Comparison of ENCODE assay signal across 4 worm cellular contexts in the genomic region with DNA sequence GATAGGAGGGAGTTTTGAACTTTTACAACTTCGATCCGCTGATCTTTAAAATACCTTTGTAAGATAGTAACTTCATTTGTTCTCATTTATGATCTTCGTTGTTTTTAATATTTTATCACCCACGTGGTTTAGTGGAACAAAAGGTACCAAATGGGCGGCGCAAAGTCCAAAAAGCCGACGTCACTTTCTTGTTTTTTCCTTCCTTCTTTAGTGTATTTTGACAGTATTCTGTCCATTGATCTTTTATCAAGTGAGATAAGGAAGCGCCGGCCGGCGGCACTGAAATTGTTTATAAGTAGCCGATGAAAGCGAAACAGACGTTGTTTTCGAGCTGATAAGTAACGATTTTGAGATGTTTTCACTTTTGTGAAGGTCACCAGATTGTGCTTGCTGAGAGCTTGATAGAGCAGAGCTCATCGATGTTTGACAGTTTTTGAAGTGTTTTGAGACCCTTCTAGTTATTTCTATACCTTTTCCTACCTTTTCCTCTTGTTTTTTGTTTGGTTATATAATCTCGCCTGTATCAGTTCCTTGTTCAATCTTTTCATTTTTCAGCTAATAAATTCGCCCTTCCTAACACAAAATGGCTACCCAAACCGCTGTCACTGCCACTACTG.
TF ChIP-seq lines count a peak whose summit lies in the region.

A gene (plus strand): TSS at position 556 of the 617 bp plus-strand sequence.

TF ChIP-seq in whole organism, L1 larva, 84 proteins besides CTCF, POLR2A, EP300 and RAD21 (continued from another document):
- TF ChIP-seq ceh-88 (GFP tag; IDR thresholded peaks at IDR 0.05; lab: Robert Waterston, UW) (peak; percentile 28; the same call in 1 of the 2 replicates), nhr-71 (tag; optimal IDR thresholded peaks at IDR 0.05; lab: Kevin White, UChicago) (peak; percentile 20), ceh-90 (tag; optimal IDR thresholded peaks at IDR 0.05; lab: Kevin White, UChicago) (no peak), snpc-4 (tag; optimal IDR thresholded peaks at IDR 0.05; lab: Kevin White, UChicago) (no peak), mef-2 (tag; optimal IDR thresholded peaks at IDR 0.05; lab: Kevin White, UChicago) (no peak), nhr-19 (GFP tag; conservative IDR thresholded peaks at IDR 0.05; lab: Robert Waterston, UW) (peak; percentile 15; the same call in 1 of the 2 replicates), tbx-2 (tag; optimal IDR thresholded peaks at IDR 0.05; lab: Kevin White, UChicago) (peak; percentile 6), nhr-20 (tag; optimal IDR thresholded peaks at IDR 0.05; lab: Kevin White, UChicago) (peak; percentile 6), ama-1 (optimal IDR thresholded peaks at IDR 0.05; lab: Kevin White, UChicago) (no peak), elt-3 (tag; optimal IDR thresholded peaks at IDR 0.05; lab: Kevin White, UChicago) (peak in 2 of 6 experiments; percentile 10), lin-39 (tag; optimal IDR thresholded peaks at IDR 0.05; lab: Kevin White, UChicago) (no peak), unc-98 (GFP tag; IDR thresholded peaks at IDR 0.05; lab: Robert Waterston, UW) (no peak), fkh-4 (tag; optimal IDR thresholded peaks at IDR 0.05; lab: Kevin White, UChicago; ENCODE audit: borderline replicate concordance) (no peak)

TF ChIP-seq in whole organism, L2 larva, 48 proteins besides CTCF, POLR2A, EP300 and RAD21 (continued from another document):
- TF ChIP-seq nhr-12 (tag; optimal IDR thresholded peaks at IDR 0.05; lab: Kevin White, UChicago) = no peak
- peak; percentile 7 for TF ChIP-seq nhr-25 (tag; optimal IDR thresholded peaks at IDR 0.05; lab: Kevin White, UChicago)
- no peak for TF ChIP-seq nhr-10 (tag; optimal IDR thresholded peaks at IDR 0.05; lab: Kevin White, UChicago)
- TF ChIP-seq zag-1 (tag; optimal IDR thresholded peaks at IDR 0.05; lab: Kevin White, UChicago) = no peak
- TF ChIP-seq elt-1 (tag; optimal IDR thresholded peaks at IDR 0.05; lab: Kevin White, UChicago) = no peak
- peak; percentile 46 for TF ChIP-seq blmp-1 (tag; optimal IDR thresholded peaks at IDR 0.05; lab: Kevin White, UChicago; ENCODE audit: insufficient read depth)
- TF ChIP-seq crh-2 (tag; optimal IDR thresholded peaks at IDR 0.05; lab: Kevin White, UChicago) = peak; percentile 29

TF ChIP-seq in whole organism, L3 larva, 47 proteins besides CTCF, POLR2A, EP300 and RAD21 (continued from another document):
- no peak for TF ChIP-seq tbx-2 (tag; optimal IDR thresholded peaks at IDR 0.05; lab: Kevin White, UChicago)
- no peak for TF ChIP-seq lsy-12 (tag; optimal IDR thresholded peaks at IDR 0.05; lab: Kevin White, UChicago)
- TF ChIP-seq ceh-82 (tag; optimal IDR thresholded peaks at IDR 0.05; lab: Kevin White, UChicago) = no peak
- no peak for TF ChIP-seq aly-2 (tag; optimal IDR thresholded peaks at IDR 0.05; lab: Kevin White, UChicago)
- TF ChIP-seq egl-27 (tag; optimal IDR thresholded peaks at IDR 0.05; lab: Kevin White, UChicago) = no peak
- peak; percentile 67 for TF ChIP-seq nhr-43 (tag; optimal IDR thresholded peaks at IDR 0.05; lab: Kevin White, UChicago; ENCODE audit: poor library complexity, severe bottlenecking)
- TF ChIP-seq ceh-28 (tag; optimal IDR thresholded peaks at IDR 0.05; lab: Kevin White, UChicago) = no peak
- no peak for TF ChIP-seq ama-1 (optimal IDR thresholded peaks at IDR 0.05; lab: Kevin White, UChicago)
- TF ChIP-seq snpc-4 (tag; optimal IDR thresholded peaks at IDR 0.05; lab: Kevin White, UChicago) = no peak
- no peak for TF ChIP-seq unc-39 (tag; optimal IDR thresholded peaks at IDR 0.05; lab: Kevin White, UChicago)
- no peak for TF ChIP-seq zag-1 (tag; optimal IDR thresholded peaks at IDR 0.05; lab: Kevin White, UChicago)
- no peak for TF ChIP-seq nhr-76 (tag; optimal IDR thresholded peaks at IDR 0.05; lab: Kevin White, UChicago)
- TF ChIP-seq elt-1 (tag; optimal IDR thresholded peaks at IDR 0.05; lab: Kevin White, UChicago) = no peak
- TF ChIP-seq nhr-25 (tag; optimal IDR thresholded peaks at IDR 0.05; lab: Kevin White, UChicago) = no peak
- TF ChIP-seq elt-2 (tag; optimal IDR thresholded peaks at IDR 0.05; lab: Kevin White, UChicago) = peak; percentile 31
- no peak for TF ChIP-seq pha-4 (tag; optimal IDR thresholded peaks at IDR 0.05; lab: Kevin White, UChicago)
- peak; percentile 89 for TF ChIP-seq pqm-1 (tag; optimal IDR thresholded peaks at IDR 0.05; lab: Kevin White, UChicago)
- TF ChIP-seq sea-2 (GFP tag; optimal IDR thresholded peaks at IDR 0.05; lab: Kevin White, UChicago) = no peak
- TF ChIP-seq nhr-12 (tag; optimal IDR thresholded peaks at IDR 0.05; lab: Kevin White, UChicago) = no peak

TF ChIP-seq in whole organism, L4 larva, 104 proteins besides CTCF, POLR2A, EP300 and RAD21 (continued from another document):
- TF ChIP-seq nhr-10 (tag; optimal IDR thresholded peaks at IDR 0.05; lab: Kevin White, UChicago) (peak; percentile 23), mxl-3 (GFP tag; optimal IDR thresholded peaks at IDR 0.05; lab: Kevin White, UChicago) (no peak), lin-39 (tag; optimal IDR thresholded peaks at IDR 0.05; lab: Kevin White, UChicago) (no peak), ceh-20 (GFP tag; IDR thresholded peaks at IDR 0.05; lab: Robert Waterston, UW) (0 out of 2 replicates have a peak, but pooled peaks have one; percentile 19), mxl-2 (GFP tag; conservative IDR thresholded peaks at IDR 0.05; lab: Robert Waterston, UW) (no peak), F10B5.3 (tag; optimal IDR thresholded peaks at IDR 0.05; lab: Kevin White, UChicago) (no peak), egl-27 (tag; optimal IDR thresholded peaks at IDR 0.05; lab: Kevin White, UChicago) (no peak), spr-1 (tag; optimal IDR thresholded peaks at IDR 0.05; lab: Kevin White, UChicago) (no peak), dve-1 (tag; optimal IDR thresholded peaks at IDR 0.05; lab: Kevin White, UChicago; ENCODE audit: insufficient read depth) (peak; percentile 88), lin-38 (GFP tag; IDR thresholded peaks at IDR 0.05; lab: Robert Waterston, UW) (no peak; the same call in 1 of the 2 replicates), saeg-2 (GFP tag; IDR thresholded peaks at IDR 0.05; lab: Robert Waterston, UW) (no peak), nhr-102 (tag; optimal IDR thresholded peaks at IDR 0.05; lab: Kevin White, UChicago) (peak; percentile 27)
